Fruit fly (Drosophila melanogaster): ENCODE measurements around the gene CG17560.

DNA sequence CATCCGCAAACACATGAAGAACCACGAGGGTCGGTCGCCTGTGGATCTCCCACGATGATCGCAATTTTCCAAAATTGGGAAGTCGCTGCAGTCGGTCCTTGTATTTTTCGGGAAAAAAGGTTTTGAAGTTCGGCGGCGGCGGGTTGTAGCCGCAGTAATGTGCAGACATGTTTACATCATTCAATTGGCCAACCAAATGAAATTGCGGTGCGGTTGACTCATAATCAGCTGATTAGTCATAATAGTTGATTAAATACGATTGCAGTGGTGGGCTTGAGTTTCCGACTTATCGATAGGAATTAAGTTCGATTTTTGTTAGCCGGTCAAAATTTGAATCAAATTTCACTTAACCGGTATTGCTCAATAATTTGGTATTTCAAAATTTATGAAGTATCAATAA, 34.3 kb downstream of the CG17560 start, which contains the start of gene CG14907:
- TF ChIP-seq Optix (GFP tag; IDR thresholded peaks at IDR 0.05) (no peak), dmrt99B (tag; optimal IDR thresholded peaks at IDR 0.05) (no peak), Trl (optimal IDR thresholded peaks at IDR 0.05) (no peak), Trl (GFP tag; optimal IDR thresholded peaks at IDR 0.05) (no peak), CG7372 (GFP tag; IDR thresholded peaks at IDR 0.05) (no peak), CG18764 (GFP tag; optimal IDR thresholded peaks at IDR 0.05) (no peak), HmgD (GFP tag; optimal IDR thresholded peaks at IDR 0.05) (no peak)
